Worm (Caenorhabditis elegans) whole organism, midembryonic: ENCODE results near the gene ekl-5.

Experiments
- T22C8.4 ChIP-seq: fragments of 200-800 bp; sonication (Bioruptor generic); IDR thresholded peaks from 2 replicates; pipeline ENCODE4 v1.3.6; 2022; ENCODE audit warnings: missing genetic modification characterization, missing compliant biosample characterization
- klf-2 ChIP-seq: fragments of 200-800 bp; sonication (Bioruptor generic); conservative IDR thresholded peaks from 2 replicates; pipeline ENCODE4 v1.3.6; 2022; ENCODE audit warnings: missing genetic modification reagents, missing genetic modification characterization, missing compliant biosample characterization
- med-1 ChIP-seq: sonication (generic microtip); optimal IDR thresholded peaks from 2 replicates; lab custom pipeline; 2017; ENCODE audit warnings: missing genetic modification characterization, mild to moderate bottlenecking, missing compliant biosample characterization, antibody characterized with exemption, missing genetic modification reagents; ENCODE audit not compliant: insufficient read depth
- ref-1 ChIP-seq: fragments of 200-800 bp; sonication (Bioruptor generic); conservative IDR thresholded peaks from 2 replicates; pipeline ENCODE4 v1.3.6; 2022; ENCODE audit warnings: missing genetic modification reagents, missing genetic modification characterization, missing compliant biosample characterization
- ztf-23 ChIP-seq: fragments of 200-800 bp; sonication (Bioruptor generic); IDR thresholded peaks from 2 replicates; pipeline ENCODE4 v1.3.6; 2022; ENCODE audit warnings: missing genetic modification reagents, missing genetic modification characterization, missing compliant biosample characterization
- ztf-29 ChIP-seq: fragments of 200-800 bp; sonication (Bioruptor generic); IDR thresholded peaks from 2 replicates; pipeline ENCODE4 v1.3.6; 2022; ENCODE audit warnings: missing genetic modification reagents, missing genetic modification characterization, missing compliant biosample characterization

DNA sequence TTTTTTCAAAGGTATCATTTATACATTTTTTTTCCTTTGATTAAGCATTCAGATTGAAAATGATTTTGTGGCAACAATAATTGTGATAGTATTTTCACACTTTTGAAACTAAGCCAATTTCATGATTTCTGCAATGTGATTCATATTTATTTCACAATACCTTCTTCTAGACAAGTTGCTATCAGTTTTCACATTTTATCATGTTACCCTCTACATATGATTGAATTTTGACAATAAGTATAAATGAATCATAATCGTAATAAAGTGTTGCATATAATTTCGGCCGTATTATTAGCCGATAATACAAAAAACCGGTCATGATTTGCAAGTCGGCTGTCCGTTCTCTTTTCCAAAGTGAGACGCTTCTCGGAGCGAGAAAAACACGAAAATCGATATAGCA is 42.4 kb upstream of the ekl-5 start:
- TF ChIP-seq med-1 (GFP tag; lab: Kevin White, UChicago) (no peak), T22C8.4 (GFP tag; lab: Robert Waterston, UW) (no peak), ztf-29 (no peak), klf-2 (GFP tag; lab: Robert Waterston, UW) (no peak), ref-1 (GFP tag; lab: Robert Waterston, UW) (no peak), ztf-23 (GFP tag; lab: Robert Waterston, UW) (no peak)
